Worm (Caenorhabditis elegans) whole organism, late embryonic: ENCODE results near the gene R148.4.

Experiments used
- C38D4.7 ChIP-seq: fragments of 200-800 bp; sonication (Bioruptor generic); optimal IDR thresholded peaks from 2 replicates; lab custom pipeline; 2018; ENCODE audit warnings: mild to moderate bottlenecking, missing genetic modification characterization, moderate library complexity, missing compliant biosample characterization
- F13H6.1 ChIP-seq: sonication (generic microtip); optimal IDR thresholded peaks from 2 replicates; lab custom pipeline; 2016; ENCODE audit warnings: missing genetic modification characterization, missing compliant biosample characterization
- ama-1 ChIP-seq: fragments of 150-350 bp; optimal IDR thresholded peaks from 2 replicates; lab custom pipeline; 2014
- ceh-24 ChIP-seq: sonication (generic microtip); optimal IDR thresholded peaks from 2 replicates; lab custom pipeline; 2016; ENCODE audit warnings: mild to moderate bottlenecking, missing genetic modification characterization, missing compliant biosample characterization
- ceh-48 ChIP-seq: sonication (generic microtip); optimal IDR thresholded peaks from 2 replicates; lab custom pipeline; 2016; ENCODE audit warnings: missing genetic modification characterization, inconsistent platforms, missing compliant biosample characterization
- ceh-9 ChIP-seq: sonication (generic microtip); optimal IDR thresholded peaks from 2 replicates; lab custom pipeline; 2016; ENCODE audit warnings: mild to moderate bottlenecking, missing genetic modification characterization, inconsistent platforms, missing compliant biosample characterization
- dmd-4 ChIP-seq: sonication (generic microtip); optimal IDR thresholded peaks from 2 replicates; lab custom pipeline; 2016; ENCODE audit warnings: borderline replicate concordance, missing genetic modification characterization, missing compliant biosample characterization
- fkh-10 ChIP-seq: fragments of 150-350 bp; optimal IDR thresholded peaks from 2 replicates; lab custom pipeline; 2014; ENCODE audit warnings: missing biosample characterization, missing genetic modification reagents, missing genetic modification characterization
- fkh-6 ChIP-seq: sonication (generic microtip); optimal IDR thresholded peaks from 2 replicates; lab custom pipeline; 2016; ENCODE audit warnings: missing genetic modification characterization, missing compliant biosample characterization
- hlh-13 ChIP-seq: fragments of 200-800 bp; sonication (Bioruptor generic); optimal IDR thresholded peaks from 2 replicates; lab custom pipeline; 2018; ENCODE audit warnings: mild to moderate bottlenecking, missing genetic modification characterization, missing compliant biosample characterization
- tbx-7 ChIP-seq: sonication (generic microtip); optimal IDR thresholded peaks from 2 replicates; lab custom pipeline; 2016; ENCODE audit warnings: missing genotype, missing genetic modification characterization, missing compliant biosample characterization
- unc-3 ChIP-seq, 2 experiments: fragments of 200-800 bp in 1 of 2; sonication (Bioruptor generic) in 1 of 2; sonication (generic microtip) in 1 of 2; conservative IDR thresholded peaks in 1 of 2; optimal IDR thresholded peaks in 1 of 2; 2 replicates each; pipeline versions ENCODE4 v1.3.6 to Lab custom; 2016 to 2022; ENCODE audit warnings: missing compliant biosample characterization in 2 of 2, missing genetic modification characterization in 2 of 2, missing genetic modification reagents in 1 of 2

DNA sequence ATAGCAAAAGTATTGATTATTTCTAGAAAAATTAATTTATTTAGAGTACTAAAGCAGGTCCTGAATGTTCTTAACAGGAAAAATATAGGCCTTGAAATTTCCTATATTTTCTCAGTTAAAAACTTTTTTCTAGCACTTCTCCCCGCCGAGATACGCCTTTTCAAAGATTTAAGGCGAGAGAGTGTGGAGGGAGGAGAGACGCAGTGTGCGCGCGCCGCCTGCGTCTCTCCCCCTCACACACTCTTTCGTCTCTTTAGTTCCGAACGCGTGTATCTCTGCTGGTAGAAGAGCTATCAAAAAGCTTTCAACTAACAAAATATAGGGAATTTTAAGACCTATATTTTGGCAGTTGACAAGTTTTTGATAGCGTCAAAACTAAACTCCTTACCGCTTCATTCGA lies 26.5 kb downstream of the R148.4 start:
- no peak for TF ChIP-seq hlh-13
- no peak for TF ChIP-seq ceh-24 (tag; lab: Kevin White, UChicago)
- no peak for TF ChIP-seq unc-3 (GFP tag; conservative IDR thresholded peaks at IDR 0.05; lab: Robert Waterston, UW)
- no peak for TF ChIP-seq unc-3 (tag; optimal IDR thresholded peaks at IDR 0.05; lab: Kevin White, UChicago)
- no peak for TF ChIP-seq fkh-6 (tag; lab: Kevin White, UChicago)
- TF ChIP-seq tbx-7 (tag; lab: Kevin White, UChicago) = no peak
- TF ChIP-seq ama-1 (lab: Kevin White, UChicago) = no peak
- no peak for TF ChIP-seq C38D4.7 (GFP tag; lab: Kevin White, UChicago)
- TF ChIP-seq ceh-48 = no peak
- no peak for TF ChIP-seq ceh-9 (tag; lab: Kevin White, UChicago)
- TF ChIP-seq fkh-10 (GFP tag; lab: Kevin White, UChicago) = no peak
- TF ChIP-seq F13H6.1 = no peak
- TF ChIP-seq dmd-4 (tag; lab: Kevin White, UChicago) = no peak
